Worm (Caenorhabditis elegans) whole organism, L1 larva: ENCODE measurements around the gene F21G4.3.

Experiments used
- ama-1 ChIP-seq: fragments of 150-350 bp; optimal IDR thresholded peaks from 2 replicates; lab custom pipeline; 2014
- ets-5 ChIP-seq: fragments of 200-800 bp; sonication (Bioruptor generic); IDR thresholded peaks from 2 replicates; pipeline ENCODE4 v1.3.6; 2022; ENCODE audit warnings: missing genetic modification characterization, missing compliant biosample characterization
- fkh-10 ChIP-seq: sonication (generic microtip); optimal IDR thresholded peaks from 2 replicates; lab custom pipeline; 2017; ENCODE audit warnings: missing biosample characterization, missing genetic modification reagents, missing genetic modification characterization
- lsy-2 ChIP-seq, 2 experiments: fragments of 150-350 bp; optimal IDR thresholded peaks; 2 replicates each; lab custom pipeline; 2014; ENCODE audit warnings: missing biosample characterization in 2 of 2, missing genetic modification characterization in 2 of 2
- mdl-1 ChIP-seq, 2 experiments: fragments of 150-350 bp; optimal IDR thresholded peaks; 2 replicates each; lab custom pipeline; 2014 to 2017; ENCODE audit warnings: missing biosample characterization in 2 of 2, missing genetic modification characterization in 2 of 2, inconsistent platforms in 1 of 2
- nhr-237 ChIP-seq: fragments of 150-350 bp; optimal IDR thresholded peaks from 2 replicates; lab custom pipeline; 2014; ENCODE audit warnings: missing biosample characterization, missing genetic modification characterization
- skn-1 ChIP-seq: fragments of 150-350 bp; optimal IDR thresholded peaks from 2 replicates; lab custom pipeline; 2014; ENCODE audit warnings: missing biosample characterization, missing genetic modification characterization
- snpc-4 ChIP-seq: fragments of 150-350 bp; optimal IDR thresholded peaks from 2 replicates; lab custom pipeline; 2014; ENCODE audit warnings: missing biosample characterization, missing genetic modification characterization
- tlp-1 ChIP-seq: fragments of 150-350 bp; optimal IDR thresholded peaks from 2 replicates; lab custom pipeline; 2014; ENCODE audit warnings: missing biosample characterization, missing genetic modification characterization
- ztf-11 ChIP-seq, 2 experiments: sonication (generic microtip); optimal IDR thresholded peaks; 2 replicates each; lab custom pipeline; 2016 to 2017; ENCODE audit warnings: missing genetic modification characterization in 2 of 2, missing biosample characterization in 1 of 2, missing compliant biosample characterization in 1 of 2

DNA sequence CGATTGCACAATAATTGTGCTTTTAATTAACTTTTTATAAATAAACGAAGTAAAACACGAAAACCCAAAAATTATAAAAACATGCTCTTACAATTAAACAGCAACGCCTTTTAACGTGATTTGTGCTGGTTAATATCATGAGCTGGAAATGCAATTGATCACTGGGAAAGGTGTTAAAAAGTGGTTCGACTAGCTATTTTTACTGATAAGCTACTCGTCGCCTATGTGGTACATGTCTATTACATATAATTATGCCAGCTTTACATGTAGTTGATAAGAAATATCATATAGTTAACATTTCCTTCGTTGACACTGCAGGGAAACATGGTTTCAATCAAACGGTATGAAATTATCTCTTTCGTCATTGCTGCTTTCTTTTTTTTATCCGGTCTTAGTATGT lies 36.9 kb upstream of the F21G4.3 start, which contains the start of gene scav-5:
- no peak for TF ChIP-seq fkh-10 (GFP tag; lab: Kevin White, UChicago)
- no peak for TF ChIP-seq ztf-11 (tag; optimal IDR thresholded peaks at IDR 0.05; lab: Kevin White, UChicago)
- no peak for TF ChIP-seq snpc-4 (tag; lab: Kevin White, UChicago)
- TF ChIP-seq lsy-2 (tag; optimal IDR thresholded peaks at IDR 0.05; lab: Kevin White, UChicago): no peak
- no peak for TF ChIP-seq mdl-1 (tag; optimal IDR thresholded peaks at IDR 0.05; lab: Kevin White, UChicago)
- TF ChIP-seq ets-5 (GFP tag; lab: Robert Waterston, UW): no peak
- no peak for TF ChIP-seq nhr-237 (tag; lab: Kevin White, UChicago)
- TF ChIP-seq skn-1 (tag; lab: Kevin White, UChicago): no peak
- no peak for TF ChIP-seq ama-1
- no peak for TF ChIP-seq tlp-1 (tag; lab: Kevin White, UChicago)
